Worm (Caenorhabditis elegans) whole organism, young adult: ENCODE measurements around the gene D2045.8.

Experiments
- F37B4.10 ChIP-seq: fragments of 200-800 bp; sonication (Bioruptor generic); IDR thresholded peaks from 2 replicates; pipeline ENCODE4 v1.3.6; 2022; ENCODE audit warnings: missing genetic modification characterization, missing compliant biosample characterization
- F57C9.4 ChIP-seq: sonication (generic microtip); optimal IDR thresholded peaks from 2 replicates; lab custom pipeline; 2017; ENCODE audit warnings: mild to moderate bottlenecking, missing genetic modification characterization, missing compliant biosample characterization
- K12H6.12 ChIP-seq: fragments of 200-800 bp; sonication (Bioruptor generic); optimal IDR thresholded peaks from 2 replicates; lab custom pipeline; 2018; ENCODE audit warnings: mild to moderate bottlenecking, missing genetic modification characterization, missing compliant biosample characterization
- T26A5.8 ChIP-seq: sonication (generic microtip); optimal IDR thresholded peaks from 2 replicates; lab custom pipeline; 2016; ENCODE audit warnings: missing genetic modification characterization, missing compliant biosample characterization
- Y53F4B.3 ChIP-seq: fragments of 200-800 bp; sonication (Bioruptor generic); IDR thresholded peaks from 2 replicates; pipeline ENCODE4 v1.3.6; 2022; ENCODE audit warnings: missing genetic modification reagents, missing genetic modification characterization, missing compliant biosample characterization
- ZK185.1 ChIP-seq: sonication (generic microtip); optimal IDR thresholded peaks from 2 replicates; lab custom pipeline; 2016; ENCODE audit warnings: mild to moderate bottlenecking, missing genetic modification characterization, missing compliant biosample characterization; ENCODE audit not compliant: poor library complexity, severe bottlenecking
- akir-1 ChIP-seq: fragments of 200-800 bp; sonication (Bioruptor generic); optimal IDR thresholded peaks from 2 replicates; lab custom pipeline; 2018; ENCODE audit warnings: mild to moderate bottlenecking, missing genetic modification characterization, moderate library complexity, missing compliant biosample characterization
- attf-3 ChIP-seq: fragments of 200-800 bp; sonication (Bioruptor generic); conservative IDR thresholded peaks from 2 replicates; pipeline ENCODE4 v1.3.6; 2022; ENCODE audit warnings: missing genetic modification reagents, missing genetic modification characterization, missing compliant biosample characterization
- cebp-1 ChIP-seq, 2 experiments: fragments of 200-800 bp in 1 of 2; sonication (Bioruptor generic) in 1 of 2; sonication (generic microtip) in 1 of 2; IDR thresholded peaks in 1 of 2; optimal IDR thresholded peaks in 1 of 2; 2 replicates each; pipeline versions ENCODE4 v1.3.6 to Lab custom; 2017 to 2022; ENCODE audit warnings: missing compliant biosample characterization in 2 of 2, missing genetic modification characterization in 2 of 2, mild to moderate bottlenecking in 1 of 2, missing genetic modification reagents in 1 of 2, moderate library complexity in 1 of 2
- ceh-100 ChIP-seq: fragments of 200-800 bp; sonication (Bioruptor generic); IDR thresholded peaks from 2 replicates; pipeline ENCODE4 v1.3.6; 2022; ENCODE audit warnings: missing genetic modification reagents, missing genetic modification characterization, missing compliant biosample characterization
- ceh-40 ChIP-seq: fragments of 200-800 bp; sonication (Bioruptor generic); IDR thresholded peaks from 2 replicates; pipeline ENCODE4 v1.3.6; 2022; ENCODE audit warnings: missing genetic modification characterization, missing compliant biosample characterization
- ceh-58 ChIP-seq: fragments of 200-800 bp; sonication (Bioruptor generic); IDR thresholded peaks from 2 replicates; pipeline ENCODE4 v1.3.6; 2022; ENCODE audit warnings: missing genetic modification characterization, missing compliant biosample characterization
- die-1 ChIP-seq: sonication (generic microtip); optimal IDR thresholded peaks from 2 replicates; lab custom pipeline; 2016; ENCODE audit warnings: missing genotype, mild to moderate bottlenecking, missing genetic modification characterization, missing compliant biosample characterization
- dox-1 ChIP-seq: fragments of 200-800 bp; sonication (Bioruptor generic); IDR thresholded peaks from 2 replicates; pipeline ENCODE4 v1.3.6; 2022; ENCODE audit warnings: missing genetic modification reagents, missing genetic modification characterization, missing compliant biosample characterization
- efl-1 ChIP-seq: fragments of 150-350 bp; optimal IDR thresholded peaks from 2 replicates; lab custom pipeline; 2014; ENCODE audit warnings: missing biosample characterization, missing genetic modification reagents, missing genetic modification characterization
- egrh-3 ChIP-seq: fragments of 200-800 bp; sonication (Bioruptor generic); IDR thresholded peaks from 2 replicates; pipeline ENCODE4 v1.3.6; 2022; ENCODE audit warnings: missing genetic modification reagents, missing genetic modification characterization, missing compliant biosample characterization
- madf-3 ChIP-seq: fragments of 200-800 bp; sonication (Bioruptor generic); IDR thresholded peaks from 2 replicates; pipeline ENCODE4 v1.3.6; 2022; ENCODE audit warnings: missing genetic modification reagents, missing genetic modification characterization, missing compliant biosample characterization
- madf-8 ChIP-seq: fragments of 200-800 bp; sonication (Bioruptor generic); conservative IDR thresholded peaks from 2 replicates; pipeline ENCODE4 v1.3.6; 2022; ENCODE audit warnings: missing genetic modification reagents, missing genetic modification characterization, missing compliant biosample characterization
- mel-28 ChIP-seq: sonication (generic microtip); optimal IDR thresholded peaks from 2 replicates; lab custom pipeline; 2016; ENCODE audit warnings: borderline replicate concordance, mild to moderate bottlenecking, missing genetic modification characterization, missing compliant biosample characterization
- nfya-1 ChIP-seq: sonication (generic microtip); optimal IDR thresholded peaks from 2 replicates; lab custom pipeline; 2017; ENCODE audit warnings: antibody characterized with exemption, missing compliant biosample characterization, missing genetic modification characterization, borderline replicate concordance; ENCODE audit not compliant: insufficient read depth
- nfyb-1 ChIP-seq: fragments of 200-800 bp; sonication (Bioruptor generic); IDR thresholded peaks from 2 replicates; pipeline ENCODE4 v1.3.6; 2022; ENCODE audit warnings: missing genetic modification reagents, missing genetic modification characterization, missing compliant biosample characterization
- nhr-120 ChIP-seq: fragments of 200-800 bp; sonication (Bioruptor generic); IDR thresholded peaks from 2 replicates; pipeline ENCODE4 v1.3.6; 2022; ENCODE audit warnings: missing genetic modification characterization, missing compliant biosample characterization
- nhr-179 ChIP-seq: sonication (generic microtip); optimal IDR thresholded peaks from 2 replicates; lab custom pipeline; 2016; ENCODE audit warnings: mild to moderate bottlenecking, missing genetic modification characterization, missing compliant biosample characterization
- nhr-27 ChIP-seq: fragments of 200-800 bp; sonication (Bioruptor generic); optimal IDR thresholded peaks from 2 replicates; lab custom pipeline; 2018; ENCODE audit warnings: mild to moderate bottlenecking, missing genetic modification characterization, moderate library complexity, missing compliant biosample characterization
- sdz-38 ChIP-seq: sonication (generic microtip); optimal IDR thresholded peaks from 2 replicates; lab custom pipeline; 2016; ENCODE audit warnings: missing genotype, missing genetic modification characterization, missing compliant biosample characterization
- snpc-4 ChIP-seq, 5 experiments: fragments of 150-350 bp in 1 of 5; sonication (generic microtip) in 4 of 5; optimal IDR thresholded peaks; 2 replicates each; lab custom pipeline; 2014 to 2018; ENCODE audit warnings: missing genetic modification characterization in 5 of 5, missing biosample characterization in 3 of 5, antibody characterized with exemption in 2 of 5, mild to moderate bottlenecking in 2 of 5, missing compliant biosample characterization in 2 of 5, missing genotype in 2 of 5, moderate library complexity in 2 of 5, missing genetic modification reagents in 1 of 5
- tlf-1 ChIP-seq: fragments of 200-800 bp; sonication (Bioruptor generic); optimal IDR thresholded peaks from 2 replicates; lab custom pipeline; 2018; ENCODE audit warnings: mild to moderate bottlenecking, missing genetic modification characterization, missing compliant biosample characterization
- zfh-2 ChIP-seq: fragments of 200-800 bp; sonication (Bioruptor generic); conservative IDR thresholded peaks from 2 replicates; pipeline ENCODE4 v1.3.6; 2022; ENCODE audit warnings: missing genetic modification reagents, missing genetic modification characterization, missing compliant biosample characterization
- ztf-3 ChIP-seq: fragments of 200-800 bp; sonication (Bioruptor generic); optimal IDR thresholded peaks from 2 replicates; lab custom pipeline; 2018; ENCODE audit warnings: mild to moderate bottlenecking, missing genetic modification characterization, missing compliant biosample characterization
- ztf-6 ChIP-seq: fragments of 200-800 bp; sonication (Bioruptor generic); IDR thresholded peaks from 2 replicates; pipeline ENCODE4 v1.3.6; 2022; ENCODE audit warnings: missing genetic modification reagents, missing genetic modification characterization, missing compliant biosample characterization

The D2045.8 gene

DNA sequence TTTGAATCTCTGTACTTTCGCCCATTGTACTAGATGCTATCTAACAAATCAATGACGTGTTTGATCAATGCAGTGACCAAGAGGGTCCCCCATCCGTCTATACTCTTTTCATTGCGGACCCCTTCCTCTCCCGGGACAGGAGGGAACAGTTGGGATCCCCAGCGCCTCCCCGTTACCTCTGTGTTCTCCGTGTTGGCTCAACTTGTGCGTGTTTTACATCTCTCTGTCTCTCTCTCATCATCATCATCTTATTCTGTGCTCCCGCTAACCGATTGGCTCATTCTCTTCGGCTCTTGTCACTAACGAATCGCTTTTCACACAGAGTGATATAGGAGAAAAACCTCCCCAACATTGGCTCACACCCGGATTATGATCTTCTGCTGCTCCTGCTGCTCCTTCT, 38.4 kb downstream of the D2045.8 start, which contains the start of gene unc-49:
TSS of gene unc-49 (plus strand) at position 240 of the 400 bp plus-strand sequence.
- 0 out of 2 replicates have a peak, but pooled peaks have one; percentile 6 for TF ChIP-seq egrh-3 (GFP tag; lab: Robert Waterston, UW)
- no peak for TF ChIP-seq efl-1 (GFP tag; lab: Kevin White, UChicago)

ce11 chrIII:10521219-10521618, 39.1 kb downstream of the D2045.8 start:
- TF ChIP-seq F57C9.4 (no peak), nhr-179 (tag; lab: Kevin White, UChicago) (no peak), ceh-40 (GFP tag; lab: Robert Waterston, UW) (no peak), ceh-58 (GFP tag; lab: Robert Waterston, UW) (no peak), tlf-1 (GFP tag; lab: Kevin White, UChicago) (no peak), madf-8 (GFP tag; lab: Robert Waterston, UW) (no peak), ZK185.1 (tag; lab: Kevin White, UChicago) (no peak)

DNA sequence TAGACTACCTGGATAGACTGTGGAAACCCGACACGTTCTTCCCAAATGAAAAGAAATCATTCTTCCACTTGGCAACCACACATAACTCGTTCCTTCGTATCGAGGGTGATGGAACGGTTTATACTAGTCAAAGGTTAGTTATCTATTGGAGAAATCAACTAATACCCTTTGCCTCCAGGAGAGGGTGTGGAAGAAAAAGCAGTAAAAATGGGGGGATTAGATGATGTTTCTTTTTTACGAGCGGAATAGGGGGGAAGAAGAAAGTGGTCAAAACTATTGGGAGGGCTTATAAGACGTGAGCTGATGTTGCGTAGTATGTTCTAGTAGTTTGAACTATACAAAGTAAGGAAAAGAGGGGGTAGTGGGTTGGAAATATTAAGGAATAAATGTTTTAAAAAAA, 40.9 kb downstream of the D2045.8 start:
- TF ChIP-seq nfya-1 (no peak), nhr-27 (tag; lab: Kevin White, UChicago) (no peak), ceh-100 (GFP tag; lab: Robert Waterston, UW) (no peak), zfh-2 (GFP tag; lab: Robert Waterston, UW) (no peak), attf-3 (GFP tag; lab: Robert Waterston, UW) (no peak), akir-1 (GFP tag; lab: Kevin White, UChicago) (no peak), nhr-120 (no peak), tlf-1 (GFP tag; lab: Kevin White, UChicago) (no peak), F37B4.10 (GFP tag; lab: Robert Waterston, UW) (no peak), die-1 (no peak), T26A5.8 (tag; lab: Kevin White, UChicago) (no peak), mel-28 (tag; lab: Kevin White, UChicago) (no peak), K12H6.12 (no peak), Y53F4B.3 (GFP tag; lab: Robert Waterston, UW) (no peak), nfyb-1 (GFP tag; lab: Robert Waterston, UW) (no peak), ztf-6 (no peak)
- TF ChIP-seq, all 124 proteins: peak for 0

DNA sequence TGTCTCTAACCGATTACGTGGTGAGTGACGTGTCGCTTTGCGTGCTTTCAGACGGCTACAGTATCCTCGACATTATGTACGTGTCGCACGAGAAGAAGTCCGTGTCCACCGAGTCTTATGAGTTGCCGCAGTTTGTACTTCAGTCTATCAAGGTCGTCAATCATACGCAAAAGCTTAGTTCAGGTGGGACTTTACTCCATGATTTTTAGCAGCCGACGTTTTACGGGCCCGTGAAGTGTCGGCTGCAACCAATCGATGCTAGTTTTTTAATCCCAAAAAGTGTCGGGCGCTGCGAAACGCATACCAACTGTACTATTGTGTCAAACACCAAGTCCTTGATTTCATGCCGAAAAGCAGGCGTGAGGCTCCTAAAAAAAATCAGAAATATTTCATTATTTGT, 42.7 kb downstream of the D2045.8 start:
- TF ChIP-seq sdz-38 (tag; lab: Kevin White, UChicago) (no peak), snpc-4 (GFP tag; optimal IDR thresholded peaks at IDR 0.05; lab: Kevin White, UChicago) (peak; percentile 21), snpc-4 (tag; optimal IDR thresholded peaks at IDR 0.05; lab: Kevin White, UChicago) (peak in 3 of 4 experiments; percentile 53 to 74 (median 59))

- TF ChIP-seq cebp-1 (GFP tag; IDR thresholded peaks at IDR 0.05; lab: Robert Waterston, UW) (no peak), cebp-1 (tag; optimal IDR thresholded peaks at IDR 0.05; lab: Kevin White, UChicago) (peak; percentile 3), ztf-3 (no peak)
- TF ChIP-seq, all 124 proteins: peak for 1
Observed at ce11 chrIII:10525927-10526326, 43.8 kb downstream of the D2045.8 start.

ce11 chrIII:10527446-10527845, 45.4 kb downstream of the D2045.8 start:
- TF ChIP-seq ceh-100 (GFP tag; lab: Robert Waterston, UW) = no peak
- TF ChIP-seq dox-1 (GFP tag; lab: Robert Waterston, UW) = no peak
- TF ChIP-seq madf-3 (GFP tag; lab: Robert Waterston, UW) = 0 out of 2 replicates have a peak, but pooled peaks have one; percentile 65
